Fruit fly (Drosophila melanogaster) whole organism, embryonic: ENCODE data around the gene Rab18.

Experiments used
- Abd-B ChIP-seq: fragments of 200-800 bp; sonication (Bioruptor generic); optimal IDR thresholded peaks from 2 replicates; lab custom pipeline; 2018; ENCODE audit warnings: missing biosample characterization, mild to moderate bottlenecking, missing genetic modification characterization, moderate library complexity
- CG10209 ChIP-seq: fragments of 200-800 bp; sonication (Bioruptor generic); optimal IDR thresholded peaks from 3 replicates; lab custom pipeline; 2017; ENCODE audit warnings: missing biosample characterization, mild to moderate bottlenecking, missing genetic modification characterization, missing genetic modification reagents
- CG11247 ChIP-seq: fragments of 200-800 bp; sonication (Bioruptor generic); IDR thresholded peaks from 2 replicates; pipeline ENCODE4 v1.3.6; 2022; ENCODE audit warnings: missing biosample characterization, missing genetic modification characterization
- CG12155 ChIP-seq: fragments of 200-800 bp; sonication (Bioruptor generic); optimal IDR thresholded peaks from 3 replicates; lab custom pipeline; 2016; ENCODE audit warnings: missing biosample characterization, missing genetic modification characterization
- CG13424 ChIP-seq: fragments of 200-800 bp; sonication (Bioruptor generic); optimal IDR thresholded peaks from 2 replicates; lab custom pipeline; 2019; ENCODE audit warnings: missing biosample characterization, mild to moderate bottlenecking, missing genetic modification characterization, moderate library complexity
- CG16815 ChIP-seq: fragments of 200-800 bp; sonication (Bioruptor generic); optimal IDR thresholded peaks from 3 replicates; lab custom pipeline; 2017; ENCODE audit warnings: missing biosample characterization, mild to moderate bottlenecking, missing genetic modification characterization
- CG17186 ChIP-seq: fragments of 200-800 bp; sonication (Bioruptor generic); optimal IDR thresholded peaks from 3 replicates; lab custom pipeline; 2017; ENCODE audit warnings: missing biosample characterization, missing genetic modification reagents, missing genetic modification characterization
- CG17361 ChIP-seq: fragments of 200-800 bp; sonication (Bioruptor generic); IDR thresholded peaks from 3 replicates; pipeline ENCODE4 v1.3.6; 2022; ENCODE audit warnings: missing biosample characterization, missing genetic modification characterization
- CG17802 ChIP-seq: fragments of 200-800 bp; sonication (Bioruptor generic); optimal IDR thresholded peaks from 2 replicates; lab custom pipeline; 2018; ENCODE audit warnings: missing biosample characterization, mild to moderate bottlenecking, missing genetic modification characterization, moderate library complexity
- CG18262 ChIP-seq: fragments of 200-800 bp; optimal IDR thresholded peaks from 3 replicates; lab custom pipeline; 2019; ENCODE audit warnings: missing biosample characterization, mild to moderate bottlenecking, missing genetic modification characterization, moderate library complexity
- CG2116 ChIP-seq: fragments of 200-800 bp; sonication (Bioruptor generic); optimal IDR thresholded peaks from 3 replicates; lab custom pipeline; 2018; ENCODE audit warnings: missing biosample characterization, mild to moderate bottlenecking, missing genetic modification characterization
- CG2678 ChIP-seq: fragments of 200-800 bp; sonication (Bioruptor generic); optimal IDR thresholded peaks from 3 replicates; lab custom pipeline; 2019; ENCODE audit warnings: missing biosample characterization, mild to moderate bottlenecking, missing genetic modification characterization, moderate library complexity
- CG4424 ChIP-seq: fragments of 200-800 bp; sonication (Bioruptor generic); optimal IDR thresholded peaks from 3 replicates; lab custom pipeline; 2016; ENCODE audit warnings: missing biosample characterization, missing genetic modification characterization
- CG4730 ChIP-seq: fragments of 200-800 bp; sonication (Bioruptor generic); IDR thresholded peaks from 2 replicates; pipeline ENCODE4 v1.3.6; 2022; ENCODE audit warnings: missing biosample characterization, missing genetic modification characterization
- CG9727 ChIP-seq: fragments of 200-800 bp; sonication (Bioruptor generic); optimal IDR thresholded peaks from 3 replicates; lab custom pipeline; 2017; ENCODE audit warnings: missing biosample characterization, mild to moderate bottlenecking, missing genetic modification characterization
- CG9797 ChIP-seq: fragments of 200-800 bp; sonication (Bioruptor generic); optimal IDR thresholded peaks from 3 replicates; lab custom pipeline; 2018; ENCODE audit warnings: missing biosample characterization, mild to moderate bottlenecking, missing genetic modification characterization
- CG9817 ChIP-seq: fragments of 200-800 bp; sonication (Bioruptor generic); optimal IDR thresholded peaks from 2 replicates; lab custom pipeline; 2018; ENCODE audit warnings: missing biosample characterization, mild to moderate bottlenecking, missing genetic modification characterization, moderate library complexity
- CHES-1-like ChIP-seq: fragments of 200-800 bp; sonication (Bioruptor generic); optimal IDR thresholded peaks from 2 replicates; lab custom pipeline; 2016; ENCODE audit warnings: missing biosample characterization, missing genetic modification characterization
- Dek ChIP-seq: fragments of 200-800 bp; sonication (Bioruptor generic); optimal IDR thresholded peaks from 3 replicates; lab custom pipeline; 2019; ENCODE audit warnings: missing biosample characterization, mild to moderate bottlenecking, missing genetic modification characterization, moderate library complexity
- Drgx ChIP-seq: fragments of 200-800 bp; sonication (Bioruptor generic); IDR thresholded peaks from 2 replicates; pipeline ENCODE4 v1.3.6; 2022; ENCODE audit warnings: missing biosample characterization, missing genetic modification characterization
- Eip74EF ChIP-seq, 2 experiments: fragments of 200-800 bp in 1 of 2; fragments of >200 bp in 1 of 2; sonication (Bioruptor generic) in 1 of 2; optimal IDR thresholded peaks; 2 replicates each; lab custom pipeline; 2017 to 2019; ENCODE audit warnings: missing biosample characterization in 2 of 2, missing genetic modification characterization in 2 of 2, mild to moderate bottlenecking in 1 of 2, moderate library complexity in 1 of 2
- Ets65A ChIP-seq: fragments of 200-800 bp; sonication (Bioruptor generic); peaks from one replicate; lab custom pipeline; 2016; ENCODE audit warnings: missing biosample characterization, missing genetic modification characterization
- Hand ChIP-seq: fragments of 200-800 bp; sonication (Bioruptor generic); optimal IDR thresholded peaks from 2 replicates; lab custom pipeline; 2017; ENCODE audit warnings: mild to moderate bottlenecking, missing biosample characterization, missing genetic modification reagents, missing genetic modification characterization
- HmgD ChIP-seq: fragments of 200-800 bp; sonication (Bioruptor generic); optimal IDR thresholded peaks from 3 replicates; lab custom pipeline; 2016; ENCODE audit warnings: missing biosample characterization, missing genetic modification characterization
- Hr78 ChIP-seq, 2 experiments: fragments of 200-800 bp in 1 of 2; fragments of >200 bp in 1 of 2; sonication (Bioruptor generic) in 1 of 2; optimal IDR thresholded peaks; 2 replicates each; lab custom pipeline; 2017 to 2019; ENCODE audit warnings: missing biosample characterization in 2 of 2, missing genetic modification characterization in 2 of 2, mild to moderate bottlenecking in 1 of 2, moderate library complexity in 1 of 2
- Lhr ChIP-seq: fragments of 200-800 bp; sonication (Bioruptor generic); optimal IDR thresholded peaks from 3 replicates; lab custom pipeline; 2017; ENCODE audit warnings: mild to moderate bottlenecking, missing biosample characterization, missing genetic modification reagents, missing genetic modification characterization
- Lim3 ChIP-seq: fragments of 200-800 bp; sonication (Bioruptor generic); IDR thresholded peaks from 2 replicates; pipeline ENCODE4 v1.3.6; 2022; ENCODE audit warnings: missing biosample characterization, missing genetic modification characterization
- NFAT ChIP-seq: fragments of 200-800 bp; sonication (Bioruptor generic); IDR thresholded peaks from 2 replicates; pipeline ENCODE4 v1.3.6; 2022; ENCODE audit warnings: missing biosample characterization, missing genetic modification characterization
- Xrp1 ChIP-seq: fragments of 200-800 bp; sonication (Bioruptor generic); IDR thresholded peaks from 2 replicates; pipeline ENCODE4 v1.3.6; 2022; ENCODE audit warnings: missing biosample characterization, missing genetic modification characterization
- al ChIP-seq: fragments of 200-800 bp; sonication (Bioruptor generic); IDR thresholded peaks from 2 replicates; pipeline ENCODE4 v1.3.6; 2022; ENCODE audit warnings: missing biosample characterization, missing genetic modification characterization
- ap ChIP-seq: fragments of 200-800 bp; sonication (Bioruptor generic); IDR thresholded peaks from 2 replicates; pipeline ENCODE4 v1.3.6; 2022; ENCODE audit warnings: missing biosample characterization, missing genetic modification characterization
- bcd ChIP-seq: fragments of 200-800 bp; sonication (Bioruptor generic); optimal IDR thresholded peaks from 2 replicates; lab custom pipeline; 2017; ENCODE audit warnings: missing biosample characterization, mild to moderate bottlenecking, missing genetic modification characterization
- bowl ChIP-seq: fragments of 200-800 bp; sonication (Bioruptor generic); IDR thresholded peaks from 2 replicates; pipeline ENCODE4 v1.3.6; 2022; ENCODE audit warnings: missing biosample characterization, missing genetic modification characterization
- caup ChIP-seq: fragments of 200-800 bp; sonication (Bioruptor generic); optimal IDR thresholded peaks from 3 replicates; lab custom pipeline; 2017; ENCODE audit warnings: missing biosample characterization, mild to moderate bottlenecking, missing genetic modification characterization, moderate library complexity; ENCODE audit not compliant: severe bottlenecking
- dmrt99B ChIP-seq: fragments of 200-800 bp; sonication (Bioruptor generic); optimal IDR thresholded peaks from 2 replicates; lab custom pipeline; 2018; ENCODE audit warnings: missing biosample characterization, mild to moderate bottlenecking, missing genetic modification characterization, moderate library complexity
- en ChIP-seq: fragments of 200-800 bp; sonication (Bioruptor generic); optimal IDR thresholded peaks from 2 replicates; lab custom pipeline; 2016; ENCODE audit warnings: missing biosample characterization, missing genetic modification characterization
- exex ChIP-seq: fragments of 200-800 bp; sonication (Bioruptor generic); optimal IDR thresholded peaks from 4 replicates; lab custom pipeline; 2018; ENCODE audit warnings: missing biosample characterization, mild to moderate bottlenecking, missing genetic modification characterization, moderate library complexity
- h ChIP-seq: fragments of >200 bp; optimal IDR thresholded peaks from 2 replicates; lab custom pipeline; 2017
- hth ChIP-seq: fragments of >200 bp; optimal IDR thresholded peaks from 2 replicates; lab custom pipeline; 2017; ENCODE audit warnings: inconsistent platforms
- ind ChIP-seq: fragments of 200-800 bp; sonication (Bioruptor generic); optimal IDR thresholded peaks from 3 replicates; lab custom pipeline; 2016; ENCODE audit warnings: missing biosample characterization, missing genetic modification characterization
- jing ChIP-seq: fragments of 200-800 bp; sonication (Bioruptor generic); optimal IDR thresholded peaks from 2 replicates; lab custom pipeline; 2018; ENCODE audit warnings: missing biosample characterization, mild to moderate bottlenecking, missing genetic modification characterization
- ken ChIP-seq: fragments of 200-800 bp; sonication (Bioruptor generic); IDR thresholded peaks from 3 replicates; pipeline ENCODE4 v1.3.6; 2022; ENCODE audit warnings: missing biosample characterization, missing genetic modification characterization
- maf-S ChIP-seq: fragments of 200-800 bp; sonication (Bioruptor generic); optimal IDR thresholded peaks from 2 replicates; lab custom pipeline; 2016; ENCODE audit warnings: missing biosample characterization, missing genetic modification characterization
- pb ChIP-seq: fragments of 200-800 bp; sonication (Bioruptor generic); optimal IDR thresholded peaks from 3 replicates; lab custom pipeline; 2016; ENCODE audit warnings: missing biosample characterization, missing genetic modification characterization
- psq ChIP-seq: fragments of 200-800 bp; sonication (Bioruptor generic); optimal IDR thresholded peaks from 2 replicates; lab custom pipeline; 2017; ENCODE audit warnings: missing biosample characterization, missing genetic modification characterization
- run ChIP-seq: fragments of 200-800 bp; sonication (Bioruptor generic); optimal IDR thresholded peaks from 3 replicates; lab custom pipeline; 2018; ENCODE audit warnings: missing biosample characterization, mild to moderate bottlenecking, missing genetic modification characterization
- sima ChIP-seq: fragments of 200-800 bp; sonication (Bioruptor generic); optimal IDR thresholded peaks from 2 replicates; lab custom pipeline; 2016; ENCODE audit warnings: missing biosample characterization, missing genetic modification characterization
- toy ChIP-seq: fragments of 200-800 bp; sonication (Bioruptor generic); IDR thresholded peaks from 2 replicates; pipeline ENCODE4 v1.3.6; 2022; ENCODE audit warnings: missing biosample characterization, missing genetic modification characterization
- z ChIP-seq: fragments of 200-800 bp; sonication (Bioruptor generic); IDR thresholded peaks from 3 replicates; pipeline ENCODE4 v1.3.6; 2022; ENCODE audit warnings: missing biosample characterization, missing genetic modification characterization
- zen ChIP-seq: fragments of 200-800 bp; sonication (Bioruptor generic); optimal IDR thresholded peaks from 3 replicates; lab custom pipeline; 2018; ENCODE audit warnings: missing biosample characterization, mild to moderate bottlenecking, missing genetic modification characterization, moderate library complexity
- zen2 ChIP-seq: fragments of 200-800 bp; sonication (Bioruptor generic); IDR thresholded peaks from 3 replicates; pipeline ENCODE4 v1.3.6; 2022; ENCODE audit warnings: missing biosample characterization, missing genetic modification characterization; ENCODE audit not compliant: partially characterized antibody

The Rab18 gene

DNA sequence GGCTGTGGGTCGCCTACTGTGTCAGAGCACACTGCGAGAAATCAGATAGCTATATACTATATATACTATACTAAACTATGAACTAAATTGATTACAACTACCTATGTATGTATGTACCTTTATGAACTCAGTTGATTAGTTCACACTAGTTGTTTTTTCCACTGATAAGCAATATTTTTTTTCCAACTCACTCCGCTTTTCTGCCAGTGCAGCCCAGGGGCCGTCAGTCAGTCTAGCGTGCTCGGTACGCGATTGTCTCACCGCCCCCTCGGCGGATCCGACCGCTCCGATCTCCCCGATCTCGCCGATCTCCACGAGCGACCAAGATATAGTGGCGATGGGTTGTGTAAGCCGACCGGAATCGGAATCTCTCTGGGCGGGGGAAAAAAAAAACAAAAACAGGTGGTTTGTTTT is 34.3 kb upstream of the Rab18 start (continued):
- peak; percentile 95 for TF ChIP-seq Drgx (GFP tag; lab: Robert Waterston, UW)
- TF ChIP-seq Xrp1 (GFP tag; lab: Robert Waterston, UW), result peak; percentile 84
- peak; percentile 81 for TF ChIP-seq CG17361 (GFP tag; lab: Robert Waterston, UW)
- TF ChIP-seq CHES-1-like (GFP tag; lab: Kevin White, UChicago), result peak; percentile 27
- TF ChIP-seq Hr78 (GFP tag; optimal IDR thresholded peaks at IDR 0.05; lab: Kevin White, UChicago), result peak in 1 of 2 experiments; percentile 32
- TF ChIP-seq CG2678 (tag; lab: Kevin White, UChicago), result peak; percentile 90
- TF ChIP-seq Lim3 (GFP tag; lab: Robert Waterston, UW), result peak; percentile 57; the same call in 1 of the 2 replicates
- TF ChIP-seq al (GFP tag; lab: Robert Waterston, UW), result peak; percentile 93
- no peak for TF ChIP-seq psq
- peak; percentile 84 for TF ChIP-seq Ets65A (GFP tag; lab: Kevin White, UChicago)
- TF ChIP-seq zen, result peak; percentile 66
- TF ChIP-seq Lhr (GFP tag; lab: Kevin White, UChicago), result no peak
- no peak for TF ChIP-seq h (lab: Kevin White, UChicago)
- peak; percentile 83 for TF ChIP-seq CG9817
- TF ChIP-seq ken (GFP tag; lab: Robert Waterston, UW), result peak; percentile 82
- TF ChIP-seq maf-S, result peak; percentile 42
- peak; percentile 11 for TF ChIP-seq CG17186 (GFP tag; lab: Kevin White, UChicago)
- TF ChIP-seq Eip74EF (GFP tag; optimal IDR thresholded peaks at IDR 0.05; lab: Kevin White, UChicago), result peak in 1 of 2 experiments; percentile 72
- peak; percentile 54 for TF ChIP-seq Hand (GFP tag; lab: Kevin White, UChicago)
- TF ChIP-seq toy (GFP tag; lab: Robert Waterston, UW), result peak; percentile 88
- TF ChIP-seq CG2116 (GFP tag; lab: Kevin White, UChicago), result no peak
- peak; percentile 50 for TF ChIP-seq exex (tag; lab: Kevin White, UChicago)
- peak; percentile 39; the same call in 1 of the 2 replicates for TF ChIP-seq bowl (GFP tag; lab: Robert Waterston, UW)
- TF ChIP-seq CG16815, result peak; percentile 42
- TF ChIP-seq caup, result peak; percentile 87
- TF ChIP-seq hth, result no peak
- no peak for TF ChIP-seq sima (GFP tag; lab: Kevin White, UChicago)
- TF ChIP-seq Dek, result peak; percentile 85
- TF ChIP-seq jing (GFP tag; lab: Kevin White, UChicago), result peak; percentile 41
- peak; percentile 22 for TF ChIP-seq CG17802 (tag; lab: Kevin White, UChicago)
- TF ChIP-seq en (GFP tag; lab: Kevin White, UChicago), result no peak
- peak; percentile 62 for TF ChIP-seq CG12155 (GFP tag; lab: Kevin White, UChicago)
- TF ChIP-seq ind (GFP tag; lab: Kevin White, UChicago), result peak; percentile 84
- TF ChIP-seq CG11247 (GFP tag; lab: Robert Waterston, UW), result peak; percentile 92
- TF ChIP-seq CG10209 (GFP tag; lab: Kevin White, UChicago), result peak; percentile 77
- TF ChIP-seq CG18262 (tag; lab: Kevin White, UChicago), result peak; percentile 77
- peak; percentile 89 for TF ChIP-seq dmrt99B (tag; lab: Kevin White, UChicago)
- no peak for TF ChIP-seq CG9797 (GFP tag; lab: Kevin White, UChicago)
- TF ChIP-seq run (tag; lab: Kevin White, UChicago), result peak; percentile 74
- TF ChIP-seq pb (GFP tag; lab: Kevin White, UChicago), result peak; percentile 32
- peak; percentile 57 for TF ChIP-seq Abd-B
- TF ChIP-seq bcd (GFP tag; lab: Kevin White, UChicago), result peak; percentile 89
- TF ChIP-seq HmgD (GFP tag; lab: Kevin White, UChicago), result no peak
- no peak for TF ChIP-seq zen2 (GFP tag; lab: Robert Waterston, UW)
- TF ChIP-seq CG13424, result peak; percentile 79
- peak; percentile 78 for TF ChIP-seq CG9727 (GFP tag; lab: Kevin White, UChicago)
- peak; percentile 88 for TF ChIP-seq CG4730
- TF ChIP-seq CG4424 (GFP tag; lab: Kevin White, UChicago), result peak; percentile 78
- TF ChIP-seq z (GFP tag; lab: Robert Waterston, UW), result 0 out of 3 replicates have a peak, but pooled peaks have one; percentile 49
- TF ChIP-seq NFAT (GFP tag; lab: Robert Waterston, UW), result peak; percentile 89
- peak; percentile 80 for TF ChIP-seq ap (GFP tag; lab: Robert Waterston, UW)
